Fruit fly (Drosophila melanogaster) whole organism, pupa: ENCODE data around the gene CG12009.
A peak's percentile ranks its signal among the peaks of the same experiment; 100 is the strongest.

Experiments
- CG10348 ChIP-seq: fragments of 200-800 bp; sonication (Bioruptor generic); IDR thresholded peaks from 2 replicates; pipeline ENCODE4 v1.3.6; 2022; ENCODE audit warnings: missing biosample characterization, missing genetic modification characterization
- CG12605 ChIP-seq: fragments of 200-800 bp; sonication (Bioruptor generic); IDR thresholded peaks from 2 replicates; pipeline ENCODE4 v1.3.6; 2022; ENCODE audit warnings: missing biosample characterization, missing genetic modification characterization
- CG13204 ChIP-seq: fragments of 200-800 bp; sonication (Bioruptor generic); optimal IDR thresholded peaks from 2 replicates; lab custom pipeline; 2018; ENCODE audit warnings: missing biosample characterization, mild to moderate bottlenecking, missing genetic modification characterization, moderate library complexity
- CG14655 ChIP-seq: fragments of 200-800 bp; sonication (Bioruptor generic); optimal IDR thresholded peaks from 3 replicates; lab custom pipeline; 2017; ENCODE audit warnings: mild to moderate bottlenecking, missing biosample characterization, missing genetic modification reagents, missing genetic modification characterization
- CG15710 ChIP-seq: fragments of 200-800 bp; sonication (Bioruptor generic); optimal IDR thresholded peaks from 2 replicates; lab custom pipeline; 2018; ENCODE audit warnings: missing biosample characterization, mild to moderate bottlenecking, missing genetic modification characterization, moderate library complexity
- CG17806 ChIP-seq: fragments of 200-800 bp; sonication (Bioruptor generic); optimal IDR thresholded peaks from 2 replicates; lab custom pipeline; 2018; ENCODE audit warnings: missing biosample characterization, mild to moderate bottlenecking, missing genetic modification characterization, moderate library complexity
- CG32121 ChIP-seq: fragments of 200-800 bp; sonication (Bioruptor generic); IDR thresholded peaks from 2 replicates; pipeline ENCODE4 v1.3.6; 2022; ENCODE audit warnings: missing biosample characterization, missing genetic modification characterization
- CG34367 ChIP-seq: fragments of 200-800 bp; sonication (Bioruptor generic); optimal IDR thresholded peaks from 2 replicates; lab custom pipeline; 2018; ENCODE audit warnings: missing biosample characterization, mild to moderate bottlenecking, missing genetic modification characterization
- CG4496 ChIP-seq: fragments of 200-800 bp; sonication (Bioruptor generic); IDR thresholded peaks from 3 replicates; pipeline ENCODE4 v1.3.6; 2022; ENCODE audit warnings: missing biosample characterization, missing genetic modification characterization
- CG8159 ChIP-seq: fragments of 200-800 bp; sonication (Bioruptor generic); optimal IDR thresholded peaks from 3 replicates; lab custom pipeline; 2018; ENCODE audit warnings: missing biosample characterization, mild to moderate bottlenecking, missing genetic modification characterization, moderate library complexity
- CG8301 ChIP-seq: fragments of 200-800 bp; sonication (Bioruptor generic); optimal IDR thresholded peaks from 2 replicates; lab custom pipeline; 2018; ENCODE audit warnings: missing biosample characterization, mild to moderate bottlenecking, missing genetic modification characterization
- CG9948 ChIP-seq: fragments of 200-800 bp; sonication (Bioruptor generic); optimal IDR thresholded peaks from 2 replicates; lab custom pipeline; 2018; ENCODE audit warnings: missing biosample characterization, mild to moderate bottlenecking, missing genetic modification characterization, moderate library complexity
- D1 ChIP-seq: fragments of 200-800 bp; sonication (Bioruptor generic); optimal IDR thresholded peaks from 2 replicates; lab custom pipeline; 2018; ENCODE audit warnings: missing biosample characterization, mild to moderate bottlenecking, missing genetic modification characterization, moderate library complexity
- EcR ChIP-seq: fragments of 200-800 bp; sonication (Bioruptor generic); optimal IDR thresholded peaks from 3 replicates; lab custom pipeline; 2019; ENCODE audit warnings: missing biosample characterization, missing genetic modification characterization, mild to moderate bottlenecking, moderate library complexity, missing genetic modification reagents
- Ets98B ChIP-seq: fragments of 200-800 bp; sonication (Bioruptor generic); IDR thresholded peaks from 2 replicates; pipeline ENCODE4 v1.3.6; 2022; ENCODE audit warnings: missing biosample characterization, missing genetic modification characterization
- Pif1A ChIP-seq: fragments of 200-800 bp; sonication (Bioruptor generic); optimal IDR thresholded peaks from 3 replicates; lab custom pipeline; 2016; ENCODE audit warnings: missing biosample characterization, missing genetic modification characterization
- Pif1B ChIP-seq: fragments of 200-800 bp; sonication (Bioruptor generic); optimal IDR thresholded peaks from 3 replicates; lab custom pipeline; 2016; ENCODE audit warnings: missing biosample characterization, missing genetic modification characterization
- Snoo ChIP-seq: fragments of 200-800 bp; sonication (Bioruptor generic); optimal IDR thresholded peaks from 3 replicates; lab custom pipeline; 2017; ENCODE audit warnings: missing biosample characterization, mild to moderate bottlenecking, missing genetic modification characterization, inconsistent platforms
- fd96Ca ChIP-seq: fragments of 200-800 bp; sonication (Bioruptor generic); IDR thresholded peaks from 3 replicates; pipeline ENCODE4 v1.3.6; 2022; ENCODE audit warnings: missing biosample characterization, missing genetic modification characterization
- gl ChIP-seq: fragments of 200-800 bp; sonication (Bioruptor generic); optimal IDR thresholded peaks from 2 replicates; lab custom pipeline; 2018; ENCODE audit warnings: missing biosample characterization, mild to moderate bottlenecking, missing genetic modification characterization
- rn ChIP-seq: fragments of 200-800 bp; sonication (Bioruptor generic); IDR thresholded peaks from 2 replicates; pipeline ENCODE4 v1.3.6; 2022; ENCODE audit warnings: missing biosample characterization, missing genetic modification characterization

Gene CG12009

dm6 chr3L:3246378-3247129 is 44.7 kb upstream of the CG12009 start:
- TF ChIP-seq Pif1B (GFP tag; lab: Kevin White, UChicago) (peak; percentile 99), CG14655 (GFP tag; lab: Kevin White, UChicago) (peak; percentile 96), gl (tag; lab: Kevin White, UChicago) (peak; percentile 100), fd96Ca (GFP tag; lab: Robert Waterston, UW) (peak; percentile 96), CG10348 (GFP tag; lab: Robert Waterston, UW) (0 out of 2 replicates have a peak, but pooled peaks have one; percentile 27), Ets98B (GFP tag; lab: Robert Waterston, UW) (peak; percentile 94), CG15710 (tag; lab: Kevin White, UChicago) (peak; percentile 99), CG8301 (tag; lab: Kevin White, UChicago) (peak; percentile 87), CG32121 (peak; percentile 92), CG13204 (GFP tag; lab: Kevin White, UChicago) (peak; percentile 99), CG34367 (tag; lab: Kevin White, UChicago) (peak; percentile 98), Pif1A (GFP tag; lab: Kevin White, UChicago) (peak; percentile 99), CG9948 (tag; lab: Kevin White, UChicago) (peak; percentile 96), CG8159 (peak; percentile 99), CG12605 (GFP tag; lab: Robert Waterston, UW) (peak; percentile 99), Snoo (tag; lab: Kevin White, UChicago) (peak; percentile 99), CG17806 (tag; lab: Kevin White, UChicago) (peak; percentile 98), EcR (GFP tag; lab: Kevin White, UChicago) (peak; percentile 100), CG4496 (peak; percentile 97), D1 (peak; percentile 97), rn (GFP tag; lab: Robert Waterston, UW) (peak; percentile 91)

dm6 chr3L:3247130-3248065 is 43.9 kb upstream of the CG12009 start, which contains the start of gene CG43389:
CG43389 (plus strand) TSS chr3L:3248015.
- TF ChIP-seq gl (tag; lab: Kevin White, UChicago) (peak; percentile 90), D1 (peak; percentile 43), fd96Ca (GFP tag; lab: Robert Waterston, UW) (peak; percentile 83; the same call in 2 of the 3 replicates), EcR (GFP tag; lab: Kevin White, UChicago) (peak; percentile 86), Ets98B (GFP tag; lab: Robert Waterston, UW) (peak; percentile 81), Pif1A (GFP tag; lab: Kevin White, UChicago) (peak; percentile 82), Snoo (tag; lab: Kevin White, UChicago) (peak; percentile 97), Pif1B (GFP tag; lab: Kevin White, UChicago) (peak; percentile 76), CG14655 (GFP tag; lab: Kevin White, UChicago) (peak; percentile 76), CG12605 (GFP tag; lab: Robert Waterston, UW) (peak; percentile 27; the same call in 1 of the 2 replicates), CG13204 (GFP tag; lab: Kevin White, UChicago) (peak; percentile 82), CG17806 (tag; lab: Kevin White, UChicago) (peak; percentile 88), CG10348 (GFP tag; lab: Robert Waterston, UW) (peak; percentile 64), CG8159 (peak; percentile 92), CG34367 (tag; lab: Kevin White, UChicago) (peak; percentile 92), CG4496 (peak; percentile 77), CG32121 (peak; percentile 74; the same call in 1 of the 2 replicates), CG9948 (tag; lab: Kevin White, UChicago) (peak; percentile 85), rn (GFP tag; lab: Robert Waterston, UW) (peak; percentile 53), CG15710 (tag; lab: Kevin White, UChicago) (peak; percentile 96), CG8301 (tag; lab: Kevin White, UChicago) (peak; percentile 56)

- TF ChIP-seq gl (tag; lab: Kevin White, UChicago): peak; percentile 84
- no peak; the same call in 1 of the 2 replicates for TF ChIP-seq CG10348 (GFP tag; lab: Robert Waterston, UW)
- TF ChIP-seq Pif1B (GFP tag; lab: Kevin White, UChicago): peak; percentile 94
- peak; percentile 83 for TF ChIP-seq CG32121
- peak; percentile 90 for TF ChIP-seq EcR (GFP tag; lab: Kevin White, UChicago)
- peak; percentile 94 for TF ChIP-seq CG13204 (GFP tag; lab: Kevin White, UChicago)
- peak; percentile 82; the same call in 2 of the 3 replicates for TF ChIP-seq fd96Ca (GFP tag; lab: Robert Waterston, UW)
- peak; percentile 93 for TF ChIP-seq CG14655 (GFP tag; lab: Kevin White, UChicago)
- TF ChIP-seq Pif1A (GFP tag; lab: Kevin White, UChicago): peak; percentile 96
- TF ChIP-seq CG15710 (tag; lab: Kevin White, UChicago): peak; percentile 98
- peak; percentile 66; the same call in 1 of the 2 replicates for TF ChIP-seq rn (GFP tag; lab: Robert Waterston, UW)
- peak; percentile 97 for TF ChIP-seq D1
- peak; percentile 96 for TF ChIP-seq CG34367 (tag; lab: Kevin White, UChicago)
- TF ChIP-seq CG17806 (tag; lab: Kevin White, UChicago): peak; percentile 95
- TF ChIP-seq Ets98B (GFP tag; lab: Robert Waterston, UW): peak; percentile 69
- peak; percentile 99 for TF ChIP-seq CG8159
- TF ChIP-seq CG12605 (GFP tag; lab: Robert Waterston, UW): peak; percentile 72
- peak; percentile 91 for TF ChIP-seq CG8301 (tag; lab: Kevin White, UChicago)
- peak; percentile 47 for TF ChIP-seq Snoo (tag; lab: Kevin White, UChicago)
- peak; percentile 98 for TF ChIP-seq CG9948 (tag; lab: Kevin White, UChicago)
- peak; percentile 67 for TF ChIP-seq CG4496
Measured at dm6 chr3L:3248714-3249663, 42.3 kb upstream of the CG12009 start.
